Fruit fly (Drosophila melanogaster): ENCODE results near the gene Naprt.
A peak's percentile ranks its signal among the peaks of the same experiment; 100 is the strongest.

Gene Naprt

dm6 chr2L:4197143-4197912, 543 bp downstream of the Naprt start (continued):
- TF ChIP-seq zen2 (GFP tag; IDR thresholded peaks at IDR 0.05; ENCODE audit: partially characterized antibody), result 0 out of 3 replicates have a peak, but pooled peaks have one; percentile 49
- TF ChIP-seq psq (GFP tag; optimal IDR thresholded peaks at IDR 0.05), result no peak
- TF ChIP-seq slou (GFP tag; optimal IDR thresholded peaks at IDR 0.05), result no peak
- TF ChIP-seq gro (GFP tag; optimal IDR thresholded peaks at IDR 0.05), result no peak
- no peak for TF ChIP-seq Rx (GFP tag; IDR thresholded peaks at IDR 0.05)
- TF ChIP-seq ATbp (GFP tag; optimal IDR thresholded peaks at IDR 0.05), result peak; percentile 36
- no peak for TF ChIP-seq kah (GFP tag; optimal IDR thresholded peaks at IDR 0.05)
- TF ChIP-seq CG14441 (GFP tag; IDR thresholded peaks at IDR 0.05), result peak; percentile 5; the same call in 1 of the 2 replicates
- no peak for TF ChIP-seq Dad (GFP tag; optimal IDR thresholded peaks at IDR 0.05)
- TF ChIP-seq cato (GFP tag; optimal IDR thresholded peaks at IDR 0.05; ENCODE audit: borderline replicate concordance), result no peak
- TF ChIP-seq ttk (GFP tag; IDR thresholded peaks at IDR 0.05), result no peak
- TF ChIP-seq CG3163 (GFP tag; optimal IDR thresholded peaks at IDR 0.05), result no peak
- TF ChIP-seq HHEX (GFP tag; optimal IDR thresholded peaks at IDR 0.05), result peak; percentile 35
- peak; percentile 90 for TF ChIP-seq ftz-f1 (GFP tag; optimal IDR thresholded peaks at IDR 0.05)
- no peak for TF ChIP-seq insv (GFP tag; optimal IDR thresholded peaks at IDR 0.05)
- TF ChIP-seq tio (GFP tag; optimal IDR thresholded peaks at IDR 0.05), result no peak
- TF ChIP-seq cg (GFP tag; optimal IDR thresholded peaks at IDR 0.05), result peak; percentile 78
- no peak for TF ChIP-seq tll (GFP tag; optimal IDR thresholded peaks at IDR 0.05)
- peak; percentile 4 for TF ChIP-seq CG2120 (GFP tag; optimal IDR thresholded peaks at IDR 0.05)
- TF ChIP-seq CG1602 (GFP tag; optimal IDR thresholded peaks at IDR 0.05), result no peak
- peak; percentile 32; the same call in 1 of the 2 replicates for TF ChIP-seq CG42726 (GFP tag; IDR thresholded peaks at IDR 0.05; ENCODE audit: partially characterized antibody)
- no peak for TF ChIP-seq CG2202 (tag; optimal IDR thresholded peaks at IDR 0.05)
- no peak for TF ChIP-seq pho (GFP tag; optimal IDR thresholded peaks at IDR 0.05)
- TF ChIP-seq CG17359 (tag; optimal IDR thresholded peaks at IDR 0.05), result no peak
- no peak for TF ChIP-seq HLH4C (GFP tag; IDR thresholded peaks at IDR 0.05; ENCODE audit: partially characterized antibody)
- no peak for TF ChIP-seq CG13424 (tag; optimal IDR thresholded peaks at IDR 0.05)
- no peak for TF ChIP-seq Hr39 (optimal IDR thresholded peaks at IDR 0.05)
- peak; percentile 20 for TF ChIP-seq gfzf (GFP tag; optimal IDR thresholded peaks at IDR 0.05)
- no peak for TF ChIP-seq run (tag; optimal IDR thresholded peaks at IDR 0.05)
- no peak for TF ChIP-seq CG17385 (GFP tag; optimal IDR thresholded peaks at IDR 0.05)
- TF ChIP-seq CG10274 (GFP tag; optimal IDR thresholded peaks at IDR 0.05), result no peak
- peak; percentile 54; the same call in 1 of the 3 replicates for TF ChIP-seq Doc3 (GFP tag; IDR thresholded peaks at IDR 0.05; ENCODE audit: partially characterized antibody)
- TF ChIP-seq Oaz (GFP tag; IDR thresholded peaks at IDR 0.05), result no peak
- no peak for TF ChIP-seq Dip2 (GFP tag; IDR thresholded peaks at IDR 0.05)
- no peak for TF ChIP-seq danr (GFP tag; IDR thresholded peaks at IDR 0.05)
- TF ChIP-seq CG4617 (GFP tag; optimal IDR thresholded peaks at IDR 0.05; ENCODE audit: borderline replicate concordance), result no peak
- TF ChIP-seq vvl (GFP tag; IDR thresholded peaks at IDR 0.05), result peak; percentile 63; the same call in 1 of the 2 replicates
- TF ChIP-seq sna (GFP tag; IDR thresholded peaks at IDR 0.05; ENCODE audit: partially characterized antibody), result peak; percentile 41; the same call in 1 of the 2 replicates
- TF ChIP-seq fd96Cb (tag; optimal IDR thresholded peaks at IDR 0.05), result no peak
- TF ChIP-seq ash1 (GFP tag; optimal IDR thresholded peaks at IDR 0.05), result no peak
- no peak for TF ChIP-seq ab (GFP tag; optimal IDR thresholded peaks at IDR 0.05)
- peak; percentile 4 for TF ChIP-seq shn (GFP tag; optimal IDR thresholded peaks at IDR 0.05)
- TF ChIP-seq E2f1 (GFP tag; IDR thresholded peaks at IDR 0.05), result no peak
- TF ChIP-seq Trl (optimal IDR thresholded peaks at IDR 0.05), result peak; percentile 93 to 99
- peak; percentile 44 for TF ChIP-seq Trl (GFP tag; optimal IDR thresholded peaks at IDR 0.05)
- peak in 1 of 2 experiments; percentile 41 for TF ChIP-seq bsh (GFP tag; optimal IDR thresholded peaks at IDR 0.05)
- TF ChIP-seq CG15601 (tag; optimal IDR thresholded peaks at IDR 0.05), result peak; percentile 7
- TF ChIP-seq Ets65A (GFP tag), result peak; percentile 47
- TF ChIP-seq ind (GFP tag; optimal IDR thresholded peaks at IDR 0.05), result no peak
